Worm (Caenorhabditis elegans): ENCODE results near the gene col-143.

Gene col-143

DNA sequence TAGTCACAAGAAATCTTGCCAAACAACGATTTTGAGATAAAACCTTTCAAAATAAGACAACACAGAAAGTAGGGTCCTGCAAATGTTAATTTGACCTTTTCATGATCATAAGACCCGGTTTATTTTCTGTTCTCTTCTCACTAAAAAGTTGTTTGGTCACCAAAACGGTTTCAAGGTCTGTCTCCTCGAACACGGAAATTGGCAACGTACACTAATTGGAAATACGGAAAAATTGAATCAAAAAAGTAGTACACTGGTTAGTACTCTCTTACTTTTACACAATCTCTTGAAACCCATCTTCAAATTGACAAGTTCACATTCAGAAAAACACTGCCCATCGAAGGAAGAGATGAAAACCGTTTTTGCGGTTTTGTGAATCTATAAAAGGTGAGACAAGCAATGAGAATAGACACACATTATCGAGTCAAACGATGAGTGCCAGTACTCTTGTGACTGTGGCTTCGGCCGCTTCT, 4.6 kb upstream of the col-143 start, which contains the start of gene col-142:
TSS of gene col-142 (plus strand) at position 423 of the 473 bp plus-strand sequence.
- TF ChIP-seq lsy-2 (tag; optimal IDR thresholded peaks at IDR 0.05) (no peak), nhr-12 (tag; optimal IDR thresholded peaks at IDR 0.05) (no peak), mls-2 (tag; optimal IDR thresholded peaks at IDR 0.05) (no peak), sem-2 (GFP tag; optimal IDR thresholded peaks at IDR 0.05) (no peak), hlh-1 (tag; optimal IDR thresholded peaks at IDR 0.05) (no peak), unc-62 (GFP tag; optimal IDR thresholded peaks at IDR 0.05) (no peak), lin-13 (tag; optimal IDR thresholded peaks at IDR 0.05) (no peak), nhr-2 (tag; optimal IDR thresholded peaks at IDR 0.05) (no peak), bed-3 (GFP tag; optimal IDR thresholded peaks at IDR 0.05) (no peak), ceh-83 (GFP tag; optimal IDR thresholded peaks at IDR 0.05) (no peak), ztf-11 (tag; optimal IDR thresholded peaks at IDR 0.05) (no peak), unc-39 (tag; optimal IDR thresholded peaks at IDR 0.05) (no peak), mab-5 (tag; optimal IDR thresholded peaks at IDR 0.05) (no peak), nhr-28 (tag; optimal IDR thresholded peaks at IDR 0.05) (no peak), blmp-1 (tag; optimal IDR thresholded peaks at IDR 0.05) (no peak), sptf-1 (tag; optimal IDR thresholded peaks at IDR 0.05) (no peak), mep-1 (tag; optimal IDR thresholded peaks at IDR 0.05) (no peak)

DNA sequence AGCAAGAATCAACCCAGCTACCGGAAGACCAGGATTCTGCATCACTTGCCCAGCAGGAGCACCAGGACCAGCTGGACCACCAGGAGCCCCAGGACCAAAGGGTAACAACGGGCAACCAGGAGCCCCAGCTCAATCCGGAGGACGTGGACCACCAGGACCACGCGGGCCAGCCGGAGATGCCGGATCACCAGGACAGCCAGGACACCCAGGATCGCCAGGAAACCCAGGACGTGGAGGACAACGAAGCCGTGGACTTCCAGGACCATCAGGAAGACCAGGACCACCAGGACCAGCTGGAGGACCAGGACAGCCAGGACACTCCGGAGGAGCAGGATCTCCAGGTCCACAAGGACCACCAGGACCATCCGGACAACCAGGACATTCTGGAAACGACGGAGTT, 3.9 kb upstream of the col-143 start:
- TF ChIP-seq ceh-83 (GFP tag; optimal IDR thresholded peaks at IDR 0.05) (no peak), tbx-8 (GFP tag; optimal IDR thresholded peaks at IDR 0.05) (no peak), ham-2 (GFP tag; optimal IDR thresholded peaks at IDR 0.05) (no peak), nhr-12 (tag; optimal IDR thresholded peaks at IDR 0.05) (no peak), unc-62 (GFP tag; optimal IDR thresholded peaks at IDR 0.05) (no peak), unc-120 (tag; optimal IDR thresholded peaks at IDR 0.05; ENCODE audit: poor library complexity, severe bottlenecking) (no peak)

DNA sequence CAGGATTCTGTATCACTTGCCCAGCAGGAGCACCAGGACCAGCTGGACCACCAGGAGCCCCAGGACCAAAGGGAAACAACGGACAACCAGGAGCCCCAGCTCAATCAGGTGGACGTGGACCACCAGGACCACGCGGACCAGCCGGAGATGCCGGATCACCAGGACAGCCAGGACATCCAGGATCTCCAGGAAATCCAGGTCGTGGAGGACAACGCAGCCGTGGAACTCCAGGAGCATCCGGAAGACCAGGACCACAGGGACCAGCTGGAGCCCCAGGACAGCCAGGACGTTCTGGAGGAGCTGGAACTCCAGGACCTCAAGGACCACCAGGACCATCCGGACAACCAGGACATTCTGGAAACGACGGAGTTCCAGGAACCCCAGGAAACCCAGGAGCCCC, 601 bp downstream of the col-143 start:
- TF ChIP-seq elt-3 (tag; optimal IDR thresholded peaks at IDR 0.05), result no peak
- TF ChIP-seq nhr-237 (tag; optimal IDR thresholded peaks at IDR 0.05), result no peak
- TF ChIP-seq ceh-39 (tag; optimal IDR thresholded peaks at IDR 0.05), result no peak
- no peak for TF ChIP-seq nhr-76 (tag; optimal IDR thresholded peaks at IDR 0.05)
- no peak for TF ChIP-seq unc-62 (GFP tag; optimal IDR thresholded peaks at IDR 0.05)
- no peak for TF ChIP-seq sptf-1 (tag; optimal IDR thresholded peaks at IDR 0.05)
- TF ChIP-seq bed-3 (GFP tag; optimal IDR thresholded peaks at IDR 0.05), result no peak
- TF ChIP-seq mls-2 (tag; optimal IDR thresholded peaks at IDR 0.05), result no peak
- no peak for TF ChIP-seq snpc-4 (tag; optimal IDR thresholded peaks at IDR 0.05)
- TF ChIP-seq drap-1 (GFP tag; optimal IDR thresholded peaks at IDR 0.05), result no peak
- TF ChIP-seq cnd-1 (tag; optimal IDR thresholded peaks at IDR 0.05), result no peak
- no peak for TF ChIP-seq tbx-8 (GFP tag; optimal IDR thresholded peaks at IDR 0.05)
- TF ChIP-seq lin-32 (GFP tag; optimal IDR thresholded peaks at IDR 0.05), result no peak
- no peak for TF ChIP-seq pha-4 (tag; optimal IDR thresholded peaks at IDR 0.05)
- TF ChIP-seq zip-8 (tag; optimal IDR thresholded peaks at IDR 0.05), result no peak
- no peak for TF ChIP-seq unc-120 (tag; optimal IDR thresholded peaks at IDR 0.05; ENCODE audit: poor library complexity, severe bottlenecking)
- TF ChIP-seq ces-1 (GFP tag; optimal IDR thresholded peaks at IDR 0.05), result no peak
- no peak for TF ChIP-seq blmp-1 (tag; optimal IDR thresholded peaks at IDR 0.05)
- no peak for TF ChIP-seq M03D4.4 (tag; optimal IDR thresholded peaks at IDR 0.05)

DNA sequence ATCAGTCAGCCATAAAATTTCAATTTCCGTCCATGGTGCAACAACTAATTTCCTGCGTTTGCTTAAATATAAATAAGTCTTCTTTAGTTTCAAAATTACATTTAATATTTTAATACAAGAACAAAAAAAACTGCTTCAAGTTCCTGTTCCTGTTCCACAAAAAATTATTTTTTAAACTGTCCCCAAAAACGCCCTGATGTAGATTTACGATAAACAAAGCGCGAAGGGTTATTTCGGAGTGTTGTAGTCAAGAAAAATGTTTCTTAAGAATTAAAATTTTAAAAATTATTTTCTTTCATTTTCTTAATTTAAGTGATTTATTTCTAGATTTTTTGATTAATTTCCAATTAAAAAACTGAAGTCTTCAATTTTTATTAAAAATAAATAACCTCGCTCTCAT, 3.2 kb downstream of the col-143 start, which contains the start of gene T15B7.15:
TSS of gene T15B7.15 (minus strand) at position 67 of the 400 bp plus-strand sequence.
- TF ChIP-seq unc-62 (GFP tag; optimal IDR thresholded peaks at IDR 0.05) (no peak), snpc-4 (tag; optimal IDR thresholded peaks at IDR 0.05) (no peak), lin-13 (tag; optimal IDR thresholded peaks at IDR 0.05) (no peak), ceh-83 (GFP tag; optimal IDR thresholded peaks at IDR 0.05) (no peak), sptf-1 (tag; optimal IDR thresholded peaks at IDR 0.05) (no peak), elt-3 (tag; optimal IDR thresholded peaks at IDR 0.05) (no peak), unc-120 (tag; optimal IDR thresholded peaks at IDR 0.05; ENCODE audit: poor library complexity, severe bottlenecking) (no peak), mab-5 (tag; optimal IDR thresholded peaks at IDR 0.05) (no peak), flh-1 (GFP tag; optimal IDR thresholded peaks at IDR 0.05) (no peak), zip-8 (tag; optimal IDR thresholded peaks at IDR 0.05) (no peak), nhr-76 (tag; optimal IDR thresholded peaks at IDR 0.05) (no peak), bed-3 (GFP tag; optimal IDR thresholded peaks at IDR 0.05) (no peak), hlh-1 (tag; optimal IDR thresholded peaks at IDR 0.05) (no peak), elt-1 (tag; optimal IDR thresholded peaks at IDR 0.05; ENCODE audit: borderline replicate concordance, insufficient read depth) (no peak), pha-4 (tag; optimal IDR thresholded peaks at IDR 0.05) (no peak), M03D4.4 (tag; optimal IDR thresholded peaks at IDR 0.05) (no peak), mep-1 (tag; optimal IDR thresholded peaks at IDR 0.05) (no peak), lsy-2 (tag; optimal IDR thresholded peaks at IDR 0.05) (no peak)
